Worm (Caenorhabditis elegans) whole organism, early embryonic: ENCODE measurements around the gene ets-5.

ENCODE experiments used
- ama-1 ChIP-seq: fragments of 150-350 bp; optimal IDR thresholded peaks from 2 replicates; lab custom pipeline; 2014
- scrt-1 ChIP-seq: fragments of 200-800 bp; sonication (Bioruptor generic); IDR thresholded peaks from 2 replicates; pipeline ENCODE4 v1.3.6; 2022; ENCODE audit warnings: missing genetic modification characterization, missing compliant biosample characterization
- tbx-11 ChIP-seq: fragments of 200-800 bp; sonication (Bioruptor generic); IDR thresholded peaks from 2 replicates; pipeline ENCODE4 v1.3.6; 2022; ENCODE audit warnings: missing genetic modification characterization, missing compliant biosample characterization

ce11 chrX:5037673-5038072, 46.7 kb downstream of the ets-5 start, which contains the start of gene ZC449.5:
- TF ChIP-seq ama-1 (lab: Kevin White, UChicago) (no peak), tbx-11 (GFP tag; lab: Robert Waterston, UW) (no peak), scrt-1 (GFP tag; lab: Robert Waterston, UW) (no peak)
